Fruit fly (Drosophila melanogaster) ovary, adult (tissue): Measurements from ENCODE around the gene CG9154.

Experiments used
- CG17801 ChIP-seq: fragments of 200-800 bp; optimal IDR thresholded peaks from 2 replicates; lab custom pipeline; 2019; ENCODE audit warnings: missing biosample characterization, mild to moderate bottlenecking, missing genetic modification characterization, moderate library complexity; ENCODE audit not compliant: partially characterized antibody

CG9154 gene

dm6 chr2L:6086771-6087170 is 16.3 kb upstream of the CG9154 start:
- no peak for TF ChIP-seq CG17801 (GFP tag; lab: Kevin White, UChicago)

DNA sequence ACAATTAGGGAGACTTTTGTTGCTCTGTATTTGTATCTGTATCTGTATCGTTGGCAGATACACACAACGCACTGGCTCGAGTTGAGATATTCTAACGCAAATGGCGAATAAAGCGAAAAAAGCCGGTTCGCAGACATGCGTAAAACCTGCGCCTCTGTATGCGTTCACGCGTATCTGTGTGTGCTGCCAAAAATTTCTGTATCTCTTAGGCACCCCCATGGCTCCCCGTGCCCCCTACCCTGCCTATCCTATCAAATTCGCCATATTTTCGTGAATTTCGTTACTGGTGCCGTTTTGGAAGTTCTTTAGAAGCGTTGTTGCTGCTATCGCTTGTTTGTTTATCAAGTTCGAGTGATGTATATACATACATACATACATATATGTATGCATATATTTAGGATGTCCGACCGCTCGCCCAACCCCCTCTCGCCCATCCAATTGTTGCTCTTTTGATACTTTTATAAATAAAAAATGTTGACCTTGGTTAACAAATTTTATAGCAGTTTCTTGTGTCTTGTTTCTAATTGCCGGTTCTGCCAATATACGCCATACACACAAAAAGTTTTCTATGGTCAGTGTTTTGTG is 15.3 kb upstream of the CG9154 start:
- no peak for TF ChIP-seq CG17801 (GFP tag; lab: Kevin White, UChicago)

- no peak for TF ChIP-seq CG17801 (GFP tag; lab: Kevin White, UChicago)
Measured at dm6 chr2L:6084694-6085093, 14.2 kb upstream of the CG9154 start.

- TF ChIP-seq CG17801 (GFP tag; lab: Kevin White, UChicago), result peak; percentile 28
Measured at dm6 chr2L:6082936-6083627, 12.6 kb upstream of the CG9154 start.

dm6 chr2L:6082157-6082645 is 11.7 kb upstream of the CG9154 start, which contains the start of gene Kr-h1:
Gene Kr-h1, plus strand, starts transcription at chr2L:6082603.
- no peak for TF ChIP-seq CG17801 (GFP tag; lab: Kevin White, UChicago)

DNA sequence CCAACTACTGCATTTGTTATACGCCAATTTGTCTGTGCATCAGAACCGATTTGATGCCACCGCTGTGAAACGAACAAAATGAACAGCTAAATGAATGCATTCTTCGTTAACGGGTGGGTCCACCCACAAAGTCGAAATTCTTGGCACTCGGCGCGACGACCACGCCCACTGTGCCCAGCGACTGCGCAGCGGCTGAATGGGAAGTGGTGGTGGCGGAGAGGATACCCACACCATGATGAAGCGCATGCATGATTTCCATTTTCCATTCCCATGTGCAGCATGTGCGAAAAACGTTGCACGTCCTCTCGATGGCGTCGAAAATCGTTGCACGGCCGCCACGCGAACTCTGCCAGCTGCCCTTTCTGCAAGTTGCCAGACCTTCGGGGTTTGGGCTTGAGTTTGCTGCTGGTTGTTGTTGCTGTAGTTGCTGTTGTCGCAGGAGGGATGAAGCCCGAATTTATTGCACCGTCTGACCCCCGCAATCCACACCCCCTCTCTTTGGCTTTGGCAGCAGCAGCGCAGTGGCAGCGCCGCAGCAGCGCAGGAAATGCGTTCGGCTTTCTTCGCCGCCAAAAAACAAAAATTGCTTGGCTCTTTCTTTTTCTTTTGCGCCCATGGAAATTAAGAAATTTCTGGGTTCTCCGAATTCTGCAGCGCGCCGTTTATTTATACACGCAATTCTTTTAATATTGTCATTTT is 10.8 kb upstream of the CG9154 start:
- TF ChIP-seq CG17801 (GFP tag; lab: Kevin White, UChicago), result no peak

DNA sequence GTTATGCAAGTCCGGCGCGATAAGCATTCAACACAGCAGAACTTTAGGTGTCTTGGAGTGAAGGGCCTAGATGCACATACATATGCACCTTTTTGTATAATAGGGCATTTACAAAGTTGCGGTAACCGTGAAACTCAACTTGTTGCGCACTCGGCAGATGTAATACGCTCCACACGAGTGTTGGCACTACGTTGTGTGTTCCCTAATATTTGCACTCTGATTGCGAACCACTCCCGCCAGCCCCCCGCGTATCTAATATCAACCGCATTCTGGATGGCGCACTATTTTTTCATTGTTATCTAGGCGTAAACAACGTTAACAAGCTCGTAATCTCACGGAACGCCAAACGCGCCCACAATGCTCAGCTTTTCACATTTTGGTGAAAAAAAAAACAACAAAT is 9.8 kb upstream of the CG9154 start:
- no peak for TF ChIP-seq CG17801 (GFP tag; lab: Kevin White, UChicago)

dm6 chr2L:6078757-6079351 is 8.4 kb upstream of the CG9154 start:
- peak; percentile 2 for TF ChIP-seq CG17801 (GFP tag; lab: Kevin White, UChicago)

DNA sequence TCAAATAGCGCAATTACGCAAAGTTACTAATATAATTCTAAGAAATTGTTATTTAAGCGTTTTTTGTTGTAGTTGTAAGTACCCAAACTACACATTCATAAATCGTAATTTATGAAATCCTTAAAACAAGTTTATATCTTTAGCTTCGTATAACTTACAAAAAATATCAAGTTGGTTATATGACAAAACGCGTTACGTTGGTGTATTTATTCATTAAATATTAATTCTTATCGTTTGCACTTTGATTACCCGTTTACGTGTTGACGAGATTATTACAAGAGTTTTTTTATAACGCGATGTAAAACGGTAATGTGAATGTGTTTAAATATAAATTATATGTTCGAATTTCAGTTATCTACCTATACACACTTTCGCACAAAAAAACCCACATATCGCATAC is 7.1 kb upstream of the CG9154 start:
- no peak for TF ChIP-seq CG17801 (GFP tag; lab: Kevin White, UChicago)

DNA sequence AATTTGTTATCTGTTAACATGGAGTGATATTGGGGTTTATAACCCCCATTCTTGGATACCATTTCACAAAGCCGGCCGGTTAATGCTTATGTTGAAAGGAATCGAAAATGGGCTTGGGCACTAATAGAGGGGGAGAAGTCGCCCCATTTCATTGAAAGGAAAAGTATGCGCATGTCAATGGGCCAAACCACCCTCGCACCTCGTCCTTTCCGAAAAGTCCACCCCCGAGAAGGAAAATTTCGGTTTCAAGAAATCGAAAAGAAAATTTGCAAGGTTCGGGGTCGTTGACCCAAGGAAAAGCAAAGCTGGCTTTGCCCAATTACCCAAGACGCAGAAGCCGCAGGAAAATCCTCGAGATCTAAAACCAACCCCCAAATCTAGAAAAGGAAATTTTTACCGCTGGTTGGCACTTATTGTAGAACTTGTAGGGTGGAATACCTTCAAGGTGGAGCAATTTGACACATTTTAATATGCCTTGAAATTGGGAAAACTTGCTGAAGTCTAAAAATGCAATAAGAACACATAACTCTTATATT is 6.4 kb upstream of the CG9154 start:
- TF ChIP-seq CG17801 (GFP tag; lab: Kevin White, UChicago), result no peak

DNA sequence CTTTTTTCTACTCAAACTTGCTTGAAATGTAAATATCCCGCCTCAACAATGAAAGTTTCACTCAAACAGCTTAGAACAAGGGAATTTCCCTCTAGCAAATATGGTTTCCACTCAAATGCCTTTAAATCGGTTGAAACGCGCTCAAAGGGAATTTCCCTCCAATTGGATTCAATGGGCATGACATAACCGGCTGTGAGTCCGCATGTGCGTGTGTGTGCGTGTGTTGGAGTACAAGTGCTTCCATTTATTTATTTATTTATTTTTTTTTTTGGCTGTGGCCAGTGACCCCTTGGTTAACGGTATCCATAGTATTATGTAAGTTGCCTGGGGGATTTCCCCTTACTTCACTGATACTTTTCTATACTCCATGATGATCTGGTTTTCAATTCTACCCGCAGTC is 5.7 kb upstream of the CG9154 start:
- no peak for TF ChIP-seq CG17801 (GFP tag; lab: Kevin White, UChicago)

DNA sequence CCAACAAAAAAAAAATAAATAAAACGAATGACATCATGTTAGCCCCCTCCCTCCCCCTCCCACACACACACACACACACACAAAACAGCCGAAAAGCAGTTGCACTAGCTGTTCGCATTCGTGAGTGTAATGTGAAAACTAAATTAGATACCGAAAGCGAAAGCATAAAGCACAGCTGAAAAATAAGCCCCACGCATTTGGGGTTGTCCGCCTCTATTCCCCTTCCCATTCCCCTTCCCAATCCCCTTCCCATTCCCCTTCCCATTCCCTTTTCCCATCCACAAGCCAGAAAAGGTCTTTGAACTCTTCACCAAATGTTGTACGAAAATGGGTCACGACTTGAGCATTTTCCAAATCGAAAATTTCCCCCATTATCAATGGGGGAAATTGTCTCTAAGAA is 4.9 kb upstream of the CG9154 start:
- TF ChIP-seq CG17801 (GFP tag; lab: Kevin White, UChicago), result no peak

DNA sequence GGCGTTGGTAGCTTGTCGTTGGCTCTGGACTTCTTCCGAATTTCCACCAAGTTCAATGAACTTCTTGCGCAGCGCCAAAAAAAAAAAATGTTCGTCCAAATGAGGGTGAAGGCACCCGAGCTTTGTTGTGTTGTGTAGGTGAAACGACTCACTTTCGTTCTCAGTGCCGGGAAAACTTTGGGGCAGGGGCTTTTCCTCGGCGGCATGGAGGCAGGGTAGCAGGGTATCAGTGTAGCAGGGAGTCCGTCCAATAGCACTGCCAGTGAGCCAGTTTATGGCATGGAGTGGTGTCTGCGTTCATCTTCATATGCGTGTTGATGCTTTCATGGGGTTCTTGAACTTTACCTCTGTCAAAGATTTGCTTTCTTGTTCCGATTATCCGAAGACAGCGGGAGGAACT is 3.8 kb upstream of the CG9154 start:
- TF ChIP-seq CG17801 (GFP tag; lab: Kevin White, UChicago), result no peak

dm6 chr2L:6073894-6074293 is 3.4 kb upstream of the CG9154 start:
- no peak for TF ChIP-seq CG17801 (GFP tag; lab: Kevin White, UChicago)

- TF ChIP-seq CG17801 (GFP tag; lab: Kevin White, UChicago), result no peak
Measured at dm6 chr2L:6072124-6072523, 1.6 kb upstream of the CG9154 start.
